Worm (Caenorhabditis elegans) whole organism, late embryonic: ENCODE data around the gene fipp-1.

Experiments
- ama-1 ChIP-seq: fragments of 150-350 bp; optimal IDR thresholded peaks from 2 replicates; lab custom pipeline; 2014
- ceh-14 ChIP-seq: sonication (generic microtip); optimal IDR thresholded peaks from 2 replicates; lab custom pipeline; 2016; ENCODE audit warnings: missing genotype, missing genetic modification characterization, missing compliant biosample characterization
- ceh-24 ChIP-seq: sonication (generic microtip); optimal IDR thresholded peaks from 2 replicates; lab custom pipeline; 2016; ENCODE audit warnings: mild to moderate bottlenecking, missing genetic modification characterization, missing compliant biosample characterization
- ceh-30 ChIP-seq: fragments of 150-350 bp; optimal IDR thresholded peaks from 2 replicates; lab custom pipeline; 2014; ENCODE audit warnings: missing biosample characterization, missing genetic modification characterization
- ceh-45 ChIP-seq: fragments of 200-800 bp; sonication (Bioruptor generic); IDR thresholded peaks from 2 replicates; pipeline ENCODE4 v1.3.6; 2022; ENCODE audit warnings: missing genetic modification reagents, missing genetic modification characterization, missing compliant biosample characterization
- ceh-6 ChIP-seq: fragments of 200-800 bp; sonication (Bioruptor generic); optimal IDR thresholded peaks from 2 replicates; lab custom pipeline; 2018; ENCODE audit warnings: mild to moderate bottlenecking, missing genetic modification characterization, missing compliant biosample characterization
- elt-4 ChIP-seq: sonication (generic microtip); optimal IDR thresholded peaks from 2 replicates; lab custom pipeline; 2016; ENCODE audit warnings: missing genetic modification characterization, missing compliant biosample characterization
- fkh-10 ChIP-seq: fragments of 150-350 bp; optimal IDR thresholded peaks from 2 replicates; lab custom pipeline; 2014; ENCODE audit warnings: missing biosample characterization, missing genetic modification reagents, missing genetic modification characterization
- hlh-15 ChIP-seq: sonication (generic microtip); optimal IDR thresholded peaks from 2 replicates; lab custom pipeline; 2016; ENCODE audit warnings: missing genetic modification characterization, missing compliant biosample characterization
- hlh-6 ChIP-seq: sonication (generic microtip); optimal IDR thresholded peaks from 2 replicates; lab custom pipeline; 2016; ENCODE audit warnings: missing genotype, missing genetic modification characterization, missing compliant biosample characterization
- hlh-8 ChIP-seq: sonication (generic microtip); optimal IDR thresholded peaks from 2 replicates; lab custom pipeline; 2016; ENCODE audit warnings: missing genotype, missing genetic modification characterization, missing compliant biosample characterization
- mec-3 ChIP-seq: sonication (generic microtip); optimal IDR thresholded peaks from 2 replicates; lab custom pipeline; 2016; ENCODE audit warnings: borderline replicate concordance, missing genetic modification characterization, missing compliant biosample characterization
- npax-4 ChIP-seq: sonication (generic microtip); optimal IDR thresholded peaks from 2 replicates; lab custom pipeline; 2016; ENCODE audit warnings: missing genetic modification characterization, missing compliant biosample characterization
- pag-3 ChIP-seq: sonication (generic microtip); optimal IDR thresholded peaks from 2 replicates; lab custom pipeline; 2016; ENCODE audit warnings: missing compliant biosample characterization, missing genetic modification characterization, borderline replicate concordance
- pat-9 ChIP-seq: fragments of 200-800 bp; sonication (Bioruptor generic); optimal IDR thresholded peaks from 2 replicates; lab custom pipeline; 2018; ENCODE audit warnings: mild to moderate bottlenecking, missing genetic modification characterization, moderate library complexity, missing compliant biosample characterization
- pha-4 ChIP-seq: fragments of 150-350 bp; optimal IDR thresholded peaks from 2 replicates; lab custom pipeline; 2018; ENCODE audit warnings: missing biosample characterization, missing genetic modification reagents, missing genetic modification characterization
- pros-1 ChIP-seq: fragments of 150-350 bp; optimal IDR thresholded peaks from 2 replicates; lab custom pipeline; 2014; ENCODE audit warnings: missing biosample characterization, missing genetic modification reagents, missing genetic modification characterization
- sox-2 ChIP-seq: fragments of 200-800 bp; sonication (Bioruptor generic); IDR thresholded peaks from 2 replicates; pipeline ENCODE4 v1.3.6; 2022; ENCODE audit warnings: missing genetic modification reagents, missing genetic modification characterization, missing compliant biosample characterization
- sox-4 ChIP-seq: sonication (generic microtip); optimal IDR thresholded peaks from 2 replicates; lab custom pipeline; 2017; ENCODE audit warnings: mild to moderate bottlenecking, missing genetic modification characterization, inconsistent platforms, missing compliant biosample characterization
- tbx-7 ChIP-seq: sonication (generic microtip); optimal IDR thresholded peaks from 2 replicates; lab custom pipeline; 2016; ENCODE audit warnings: missing genotype, missing genetic modification characterization, missing compliant biosample characterization
- ttx-3 ChIP-seq: sonication (generic microtip); optimal IDR thresholded peaks from 2 replicates; lab custom pipeline; 2016; ENCODE audit warnings: missing genetic modification reagents, missing genetic modification characterization, missing compliant biosample characterization
- unc-55 ChIP-seq: sonication (generic microtip); optimal IDR thresholded peaks from 2 replicates; lab custom pipeline; 2017; ENCODE audit warnings: missing biosample characterization, missing genetic modification reagents, missing genetic modification characterization
- zip-5 ChIP-seq: sonication (generic microtip); optimal IDR thresholded peaks from 2 replicates; lab custom pipeline; 2016; ENCODE audit warnings: missing genetic modification characterization, missing compliant biosample characterization
- ztf-16 ChIP-seq: sonication (generic microtip); optimal IDR thresholded peaks from 2 replicates; lab custom pipeline; 2017; ENCODE audit warnings: missing genetic modification characterization, missing compliant biosample characterization

fipp-1 gene

DNA sequence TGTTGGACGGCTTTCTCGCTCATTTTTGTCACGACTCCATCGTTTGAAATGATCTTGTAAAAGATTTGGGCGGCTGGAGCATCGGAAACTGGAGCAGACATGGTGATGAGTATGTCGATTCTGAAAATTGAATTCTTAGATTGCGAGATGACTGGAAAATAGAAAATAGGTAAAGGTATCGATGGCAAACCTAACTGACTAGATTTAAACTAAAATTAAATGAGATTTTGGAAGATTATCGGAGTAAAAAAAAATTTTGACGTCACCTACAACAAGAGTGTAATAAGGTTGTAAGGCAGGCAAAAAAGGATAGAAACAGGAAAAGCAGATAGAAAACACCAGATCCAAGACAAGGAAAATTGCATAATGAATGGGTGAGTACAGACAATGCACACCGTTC is 49.9 kb downstream of the fipp-1 start, which contains the start of gene skr-14:
Gene skr-14 (minus strand): TSS at position 101 of the 400 bp plus-strand sequence.
- no peak for TF ChIP-seq ceh-45 (GFP tag; lab: Robert Waterston, UW)
- no peak for TF ChIP-seq hlh-8 (tag; lab: Kevin White, UChicago)
- TF ChIP-seq pha-4, result no peak
- TF ChIP-seq pros-1 (tag; lab: Kevin White, UChicago), result no peak
- TF ChIP-seq zip-5 (tag; lab: Kevin White, UChicago), result no peak
- TF ChIP-seq fkh-10 (GFP tag; lab: Kevin White, UChicago), result no peak
- TF ChIP-seq hlh-15 (tag; lab: Kevin White, UChicago), result no peak
- no peak for TF ChIP-seq hlh-6 (tag; lab: Kevin White, UChicago)
- no peak for TF ChIP-seq pag-3 (tag; lab: Kevin White, UChicago)
- TF ChIP-seq elt-4, result no peak

DNA sequence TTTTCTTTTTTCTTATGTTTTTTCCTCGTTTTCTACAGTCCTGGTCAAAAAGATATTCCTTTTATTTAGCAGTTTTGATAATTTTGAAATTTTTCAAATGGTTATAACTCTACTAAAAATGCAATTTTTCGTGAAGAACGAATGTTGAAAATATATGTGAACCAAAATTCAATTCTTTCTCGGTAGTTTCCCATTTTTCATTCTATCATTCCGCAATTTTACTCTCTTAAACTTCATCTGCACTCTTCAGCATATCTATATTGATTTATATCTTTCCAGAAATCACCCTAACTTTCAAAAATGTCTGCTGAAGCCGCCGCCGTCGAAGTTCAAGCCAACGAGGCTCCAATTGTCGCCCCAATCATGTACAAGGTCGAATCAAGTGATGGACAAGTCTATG is 50.5 kb downstream of the fipp-1 start, which contains the start of gene skr-7:
Gene skr-7 (plus strand): TSS at position 301 of the 400 bp plus-strand sequence.
- TF ChIP-seq pros-1 (tag; lab: Kevin White, UChicago), result no peak
- TF ChIP-seq unc-55 (GFP tag; lab: Kevin White, UChicago), result no peak
- TF ChIP-seq hlh-6 (tag; lab: Kevin White, UChicago), result no peak
- TF ChIP-seq mec-3 (tag; lab: Kevin White, UChicago), result no peak
- no peak for TF ChIP-seq sox-2 (GFP tag; lab: Robert Waterston, UW)
- TF ChIP-seq sox-4 (tag; lab: Kevin White, UChicago), result no peak
- no peak for TF ChIP-seq ceh-24 (tag; lab: Kevin White, UChicago)
- no peak for TF ChIP-seq ttx-3
- no peak for TF ChIP-seq ama-1
- no peak for TF ChIP-seq pat-9 (tag; lab: Kevin White, UChicago)
- no peak for TF ChIP-seq elt-4
- TF ChIP-seq tbx-7 (tag; lab: Kevin White, UChicago), result no peak
- TF ChIP-seq npax-4 (tag; lab: Kevin White, UChicago), result no peak
- no peak for TF ChIP-seq ceh-14
- no peak for TF ChIP-seq ceh-6 (GFP tag; lab: Kevin White, UChicago)

ce11 chrV:4423087-4423486 is 51.5 kb downstream of the fipp-1 start:
- TF ChIP-seq pag-3 (tag; lab: Kevin White, UChicago) (no peak), ztf-16 (tag; lab: Kevin White, UChicago) (no peak), ceh-30 (no peak), fkh-10 (GFP tag; lab: Kevin White, UChicago) (no peak)
